Fruit fly (Drosophila melanogaster): Measurements from ENCODE around the gene CG32756.

- TF ChIP-seq EcR (GFP tag; optimal IDR thresholded peaks at IDR 0.05) = no peak
- no peak for TF ChIP-seq CG8478 (optimal IDR thresholded peaks at IDR 0.05)
- TF ChIP-seq Dll (optimal IDR thresholded peaks at IDR 0.05) = no peak
- no peak for TF ChIP-seq usp (GFP tag; optimal IDR thresholded peaks at IDR 0.05)
- no peak for TF ChIP-seq psq (optimal IDR thresholded peaks at IDR 0.05)
- TF ChIP-seq pan (optimal IDR thresholded peaks at IDR 0.05) = no peak
These were observed 43.9 kb downstream of the CG32756 start for dm6 chrX:5989368-5989767.

Measured in whole organism.